Fruit fly (Drosophila melanogaster) whole organism, prepupa: ENCODE results near the gene CG9757.

ENCODE experiments used
- Blimp-1 ChIP-seq: fragments of 200-800 bp; sonication (Bioruptor generic); optimal IDR thresholded peaks from 3 replicates; lab custom pipeline; 2017; ENCODE audit warnings: missing biosample characterization, missing genetic modification characterization, mild to moderate bottlenecking, moderate library complexity, missing genetic modification reagents
- CG10631 ChIP-seq: fragments of 200-800 bp; sonication (Bioruptor generic); optimal IDR thresholded peaks from 2 replicates; lab custom pipeline; 2016; ENCODE audit warnings: missing biosample characterization, missing genetic modification characterization
- CG11902 ChIP-seq: fragments of 200-800 bp; sonication (Bioruptor generic); optimal IDR thresholded peaks from 3 replicates; lab custom pipeline; 2016; ENCODE audit warnings: missing biosample characterization, missing genetic modification characterization
- CG15336 ChIP-seq: fragments of 200-800 bp; sonication (Bioruptor generic); IDR thresholded peaks from 2 replicates; pipeline ENCODE4 v1.3.6; 2022; ENCODE audit warnings: missing biosample characterization, missing genetic modification characterization
- CG16779 ChIP-seq: fragments of 200-800 bp; sonication (Bioruptor generic); optimal IDR thresholded peaks from 3 replicates; lab custom pipeline; 2017; ENCODE audit warnings: missing biosample characterization, mild to moderate bottlenecking, missing genetic modification characterization
- CG3032 ChIP-seq: fragments of 200-800 bp; optimal IDR thresholded peaks from 2 replicates; lab custom pipeline; 2019; ENCODE audit warnings: missing biosample characterization, mild to moderate bottlenecking, missing genetic modification characterization, moderate library complexity
- CG32006 ChIP-seq: fragments of 200-800 bp; sonication (Bioruptor generic); optimal IDR thresholded peaks from 3 replicates; lab custom pipeline; 2017; ENCODE audit warnings: missing biosample characterization, mild to moderate bottlenecking, missing genetic modification characterization
- CG3919 ChIP-seq: fragments of 200-800 bp; sonication (Bioruptor generic); optimal IDR thresholded peaks from 3 replicates; lab custom pipeline; 2016; ENCODE audit warnings: missing biosample characterization, missing genetic modification characterization
- CG4318 ChIP-seq: fragments of 200-800 bp; sonication (Bioruptor generic); optimal IDR thresholded peaks from 3 replicates; lab custom pipeline; 2017; ENCODE audit warnings: missing biosample characterization, mild to moderate bottlenecking, missing genetic modification characterization
- CG6163 ChIP-seq: fragments of 200-800 bp; sonication (Bioruptor generic); IDR thresholded peaks from 3 replicates; pipeline ENCODE4 v1.3.6; 2022; ENCODE audit warnings: missing biosample characterization, missing genetic modification characterization
- CG6276 ChIP-seq: fragments of 200-800 bp; sonication (Bioruptor generic); optimal IDR thresholded peaks from 2 replicates; lab custom pipeline; 2017; ENCODE audit warnings: missing biosample characterization, mild to moderate bottlenecking, missing genetic modification characterization
- CG6792 ChIP-seq: fragments of 200-800 bp; sonication (Bioruptor generic); optimal IDR thresholded peaks from 3 replicates; lab custom pipeline; 2016; ENCODE audit warnings: missing biosample characterization, missing genetic modification characterization
- CG7368 ChIP-seq: fragments of 200-800 bp; sonication (Bioruptor generic); optimal IDR thresholded peaks from 3 replicates; lab custom pipeline; 2016; ENCODE audit warnings: missing biosample characterization, missing genetic modification characterization
- CG8119 ChIP-seq: fragments of 200-800 bp; sonication (Bioruptor generic); IDR thresholded peaks from 3 replicates; pipeline ENCODE4 v1.3.6; 2022; ENCODE audit warnings: missing biosample characterization, missing genetic modification characterization
- CG8319 ChIP-seq: fragments of 200-800 bp; sonication (Bioruptor generic); optimal IDR thresholded peaks from 3 replicates; lab custom pipeline; 2016; ENCODE audit warnings: missing biosample characterization, missing genetic modification characterization
- CG9139 ChIP-seq: fragments of 200-800 bp; sonication (Bioruptor generic); optimal IDR thresholded peaks from 3 replicates; lab custom pipeline; 2017; ENCODE audit warnings: missing biosample characterization, mild to moderate bottlenecking, missing genetic modification characterization
- Eip75B ChIP-seq: fragments of 200-800 bp; sonication (Bioruptor generic); optimal IDR thresholded peaks from 3 replicates; lab custom pipeline; 2016; ENCODE audit warnings: missing biosample characterization, missing genetic modification characterization
- Eip78C ChIP-seq: fragments of 200-800 bp; sonication (Bioruptor generic); peaks from one replicate; lab custom pipeline; 2016; ENCODE audit warnings: missing biosample characterization, missing genetic modification characterization
- Eip93F ChIP-seq: fragments of 200-800 bp; sonication (Bioruptor generic); optimal IDR thresholded peaks from 2 replicates; lab custom pipeline; 2016; ENCODE audit warnings: missing biosample characterization, mild to moderate bottlenecking, missing genetic modification characterization
- Ets21C ChIP-seq: fragments of 200-800 bp; sonication (Bioruptor generic); optimal IDR thresholded peaks from 3 replicates; lab custom pipeline; 2016; ENCODE audit warnings: missing biosample characterization, missing genetic modification characterization
- Ets96B ChIP-seq: fragments of 200-800 bp; optimal IDR thresholded peaks from 2 replicates; lab custom pipeline; 2019; ENCODE audit warnings: missing biosample characterization, mild to moderate bottlenecking, missing genetic modification characterization, moderate library complexity
- Hr4 ChIP-seq: fragments of 200-800 bp; sonication (Bioruptor generic); optimal IDR thresholded peaks from 3 replicates; lab custom pipeline; 2016; ENCODE audit warnings: missing biosample characterization, missing genetic modification characterization
- Lpt ChIP-seq: fragments of 200-800 bp; sonication (Bioruptor generic); optimal IDR thresholded peaks from 3 replicates; lab custom pipeline; 2016; ENCODE audit warnings: missing biosample characterization, missing genetic modification characterization
- Met ChIP-seq: fragments of 200-800 bp; sonication (Bioruptor generic); optimal IDR thresholded peaks from 3 replicates; lab custom pipeline; 2016; ENCODE audit warnings: missing biosample characterization, missing genetic modification characterization
- OdsH ChIP-seq: fragments of 200-800 bp; sonication (Bioruptor generic); optimal IDR thresholded peaks from 3 replicates; lab custom pipeline; 2016; ENCODE audit warnings: missing biosample characterization, missing genetic modification characterization
- Smox ChIP-seq: fragments of 200-800 bp; sonication (Bioruptor generic); optimal IDR thresholded peaks from 3 replicates; lab custom pipeline; 2016; ENCODE audit warnings: missing biosample characterization, missing genetic modification characterization
- Sox102F ChIP-seq: fragments of 200-800 bp; sonication (Bioruptor generic); optimal IDR thresholded peaks from 2 replicates; lab custom pipeline; 2016; ENCODE audit warnings: missing biosample characterization, mild to moderate bottlenecking, missing genetic modification characterization
- Sox14 ChIP-seq: fragments of 200-800 bp; sonication (Bioruptor generic); optimal IDR thresholded peaks from 3 replicates; lab custom pipeline; 2016; ENCODE audit warnings: missing biosample characterization, missing genetic modification characterization
- Sox15 ChIP-seq: fragments of 200-800 bp; sonication (Bioruptor generic); optimal IDR thresholded peaks from 3 replicates; lab custom pipeline; 2016; ENCODE audit warnings: missing biosample characterization, missing genetic modification characterization
- cyc ChIP-seq: fragments of 200-800 bp; sonication (Bioruptor generic); optimal IDR thresholded peaks from 3 replicates; lab custom pipeline; 2016; ENCODE audit warnings: missing biosample characterization, missing genetic modification characterization
- dsx ChIP-seq: fragments of 200-800 bp; optimal IDR thresholded peaks from 3 replicates; lab custom pipeline; 2019; ENCODE audit warnings: missing biosample characterization, mild to moderate bottlenecking, missing genetic modification characterization, moderate library complexity; ENCODE audit not compliant: poor library complexity, severe bottlenecking
- esn ChIP-seq: fragments of 200-800 bp; sonication (Bioruptor generic); optimal IDR thresholded peaks from 2 replicates; lab custom pipeline; 2016; ENCODE audit warnings: missing biosample characterization, mild to moderate bottlenecking, missing genetic modification characterization, moderate library complexity
- fd59A ChIP-seq: fragments of 200-800 bp; sonication (Bioruptor generic); optimal IDR thresholded peaks from 2 replicates; lab custom pipeline; 2017; ENCODE audit warnings: missing biosample characterization, mild to moderate bottlenecking, missing genetic modification characterization, missing genetic modification reagents
- lz ChIP-seq: fragments of 200-800 bp; sonication (Bioruptor generic); optimal IDR thresholded peaks from 3 replicates; lab custom pipeline; 2016; ENCODE audit warnings: missing biosample characterization, missing genetic modification characterization
- net ChIP-seq: fragments of 200-800 bp; sonication (Bioruptor generic); optimal IDR thresholded peaks from 3 replicates; lab custom pipeline; 2016; ENCODE audit warnings: missing biosample characterization, missing genetic modification characterization
- pdm3 ChIP-seq: fragments of 200-800 bp; sonication (Bioruptor generic); optimal IDR thresholded peaks from 3 replicates; lab custom pipeline; 2016; ENCODE audit warnings: missing biosample characterization, missing genetic modification characterization
- salr ChIP-seq, 2 experiments: fragments of 200-800 bp; sonication (Bioruptor generic); optimal IDR thresholded peaks; 3 replicates each; lab custom pipeline; 2016 to 2018; ENCODE audit warnings: missing biosample characterization in 2 of 2, missing genetic modification characterization in 2 of 2, mild to moderate bottlenecking in 1 of 2
- spab ChIP-seq: fragments of 200-800 bp; sonication (Bioruptor generic); optimal IDR thresholded peaks from 2 replicates; lab custom pipeline; 2017; ENCODE audit warnings: missing biosample characterization, mild to moderate bottlenecking, missing genetic modification characterization, missing genetic modification reagents
- ss ChIP-seq, 2 experiments: fragments of 200-800 bp; sonication (Bioruptor generic); optimal IDR thresholded peaks; 2 replicates in 1 of 2; 3 replicates in 1 of 2; lab custom pipeline; 2017 to 2018; ENCODE audit warnings: mild to moderate bottlenecking in 2 of 2, missing biosample characterization in 2 of 2, missing genetic modification characterization in 2 of 2, moderate library complexity in 1 of 2
- svp ChIP-seq: fragments of 200-800 bp; sonication (Bioruptor generic); peaks from one replicate; lab custom pipeline; 2016; ENCODE audit warnings: missing biosample characterization, missing genetic modification characterization
- topi ChIP-seq: fragments of 200-800 bp; sonication (Bioruptor generic); optimal IDR thresholded peaks from 3 replicates; lab custom pipeline; 2016; ENCODE audit warnings: missing biosample characterization, missing genetic modification characterization
- vri ChIP-seq: fragments of 200-800 bp; sonication (Bioruptor generic); optimal IDR thresholded peaks from 3 replicates; lab custom pipeline; 2016; ENCODE audit warnings: missing biosample characterization, mild to moderate bottlenecking, missing genetic modification characterization

Gene CG9757

DNA sequence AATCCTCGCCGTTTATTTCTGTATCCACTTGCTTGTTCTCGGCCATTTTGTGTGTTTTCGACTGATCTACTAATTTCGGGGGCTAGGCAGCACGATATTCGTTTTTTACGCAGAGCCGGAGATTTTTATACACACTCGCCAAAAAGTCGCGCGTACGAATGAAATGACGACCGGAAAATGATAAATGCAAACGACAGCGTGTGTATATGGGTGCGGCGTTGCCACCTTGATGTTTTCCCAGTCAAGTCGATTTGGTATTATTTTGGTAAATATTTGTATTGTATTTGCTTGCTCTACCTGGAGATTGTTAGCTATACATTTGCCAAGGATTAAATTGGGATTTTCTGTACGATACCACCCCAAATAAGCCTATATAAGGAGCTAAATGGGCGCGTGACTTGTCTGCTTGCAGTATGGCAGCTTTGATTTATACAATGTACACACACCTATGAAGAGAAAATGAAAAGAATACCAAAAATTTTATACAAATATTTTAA is 33.7 kb upstream of the CG9757 start, which contains the start of gene sqd (continued):
- TF ChIP-seq CG6276 (GFP tag; lab: Kevin White, UChicago) = no peak
- TF ChIP-seq CG11902 (GFP tag; lab: Kevin White, UChicago) = peak; percentile 20
- TF ChIP-seq CG3919 = peak; percentile 70
- TF ChIP-seq CG6163 (GFP tag; lab: Robert Waterston, UW) = peak; percentile 57; the same call in 2 of the 3 replicates
- peak; percentile 21 for TF ChIP-seq Lpt
- peak; percentile 54 for TF ChIP-seq Hr4 (GFP tag; lab: Kevin White, UChicago)
- no peak for TF ChIP-seq CG4318 (GFP tag; lab: Kevin White, UChicago)
- TF ChIP-seq ss (GFP tag; optimal IDR thresholded peaks at IDR 0.05; lab: Kevin White, UChicago) = peak; percentile 28 to 67
- TF ChIP-seq, all 60 proteins: peak for 44

DNA sequence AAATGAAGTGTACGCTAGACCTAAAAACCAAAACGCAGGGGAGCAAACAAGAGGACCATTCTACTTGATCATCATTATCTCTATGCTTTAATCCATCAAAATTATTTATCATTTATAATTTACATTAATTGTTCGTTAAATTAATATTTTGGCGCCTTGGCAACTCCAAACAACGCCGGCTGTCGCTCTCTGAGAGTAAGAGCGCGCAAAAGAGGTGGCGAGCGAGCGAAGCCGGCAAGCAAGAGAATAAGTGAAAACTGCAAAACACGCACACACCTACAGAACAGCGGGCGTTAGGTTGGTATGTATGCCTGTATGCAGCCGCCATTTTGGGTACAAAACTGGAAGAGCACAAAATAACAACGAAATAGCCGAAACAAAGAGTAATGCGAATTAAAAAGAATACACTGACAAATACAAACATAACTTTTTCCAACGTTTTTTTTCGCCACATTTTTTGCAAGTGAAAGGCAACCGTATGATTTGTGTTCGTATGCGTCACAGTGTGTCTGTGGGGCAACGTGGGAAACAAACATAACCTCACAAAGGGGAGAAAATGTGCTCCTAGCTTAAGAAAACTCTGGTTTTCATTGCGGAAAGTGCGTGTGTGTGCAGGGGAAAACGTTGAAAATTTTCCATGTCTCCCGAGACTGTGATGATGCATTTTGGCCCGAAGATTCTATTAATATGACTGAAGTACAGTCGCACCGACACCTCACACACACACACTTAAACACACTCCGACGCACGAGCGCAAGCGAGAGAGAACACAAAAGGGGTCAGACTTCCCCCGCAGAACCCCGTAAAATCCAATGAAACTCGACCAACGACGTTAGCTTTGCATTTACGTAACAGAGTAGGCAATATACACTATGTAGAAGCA is 32.8 kb upstream of the CG9757 start:
- TF ChIP-seq CG8119 (no peak; the same call in 1 of the 3 replicates), esn (GFP tag; lab: Kevin White, UChicago) (peak; percentile 54), Met (GFP tag; lab: Kevin White, UChicago) (peak; percentile 51), Sox15 (no peak), Hr4 (GFP tag; lab: Kevin White, UChicago) (peak; percentile 56), lz (no peak), CG7368 (GFP tag; lab: Kevin White, UChicago) (no peak), CG8319 (GFP tag; lab: Kevin White, UChicago) (no peak), CG6163 (GFP tag; lab: Robert Waterston, UW) (no peak), Smox (no peak), svp (GFP tag; lab: Kevin White, UChicago) (peak; percentile 95), CG3032 (tag; lab: Kevin White, UChicago) (peak; percentile 44), Ets21C (GFP tag; lab: Kevin White, UChicago) (no peak), OdsH (GFP tag; lab: Kevin White, UChicago) (peak; percentile 21), salr (GFP tag; optimal IDR thresholded peaks at IDR 0.05; lab: Kevin White, UChicago) (peak in 1 of 2 experiments; percentile 28), net (no peak), ss (GFP tag; optimal IDR thresholded peaks at IDR 0.05; lab: Kevin White, UChicago) (peak in 1 of 2 experiments; percentile 32), CG32006 (GFP tag; lab: Kevin White, UChicago) (no peak), CG10631 (GFP tag; lab: Kevin White, UChicago) (peak; percentile 6), spab (GFP tag; lab: Kevin White, UChicago) (no peak), Eip93F (GFP tag; lab: Kevin White, UChicago) (peak; percentile 76), Eip75B (no peak), dsx (GFP tag; lab: Kevin White, UChicago) (no peak), cyc (GFP tag; lab: Kevin White, UChicago) (peak; percentile 9), topi (GFP tag; lab: Kevin White, UChicago) (peak; percentile 33), Ets96B (tag; lab: Kevin White, UChicago) (peak; percentile 13), CG15336 (GFP tag; lab: Robert Waterston, UW) (peak; percentile 6; the same call in 1 of the 2 replicates), vri (GFP tag; lab: Kevin White, UChicago) (peak; percentile 60), Blimp-1 (GFP tag; lab: Kevin White, UChicago) (peak; percentile 78), CG16779 (no peak), fd59A (GFP tag; lab: Kevin White, UChicago) (no peak), Sox14 (GFP tag; lab: Kevin White, UChicago) (peak; percentile 63), Eip78C (peak; percentile 80), Lpt (peak; percentile 17), CG9139 (GFP tag; lab: Kevin White, UChicago) (no peak), Sox102F (peak; percentile 67), pdm3 (GFP tag; lab: Kevin White, UChicago) (no peak), CG6792 (GFP tag; lab: Kevin White, UChicago) (no peak), CG6276 (GFP tag; lab: Kevin White, UChicago) (no peak)
